Worm (Caenorhabditis elegans) whole organism, L4 larva: ENCODE data around the gene F45E1.2.

Experiments used
- R02D3.7 ChIP-seq: fragments of 150-350 bp; sonication (generic microtip); optimal IDR thresholded peaks from 3 replicates; lab custom pipeline; 2014; ENCODE audit warnings: missing biosample characterization, missing genetic modification characterization
- ceh-82 ChIP-seq: sonication (generic microtip); optimal IDR thresholded peaks from 2 replicates; lab custom pipeline; 2017; ENCODE audit warnings: missing biosample characterization, missing genetic modification characterization
- ces-1 ChIP-seq: fragments of 150-350 bp; sonication (generic microtip); optimal IDR thresholded peaks from 4 replicates; lab custom pipeline; 2014; ENCODE audit warnings: missing biosample characterization, missing genetic modification reagents, missing genetic modification characterization
- ctbp-1 ChIP-seq: fragments of 200-800 bp; sonication (Bioruptor generic); IDR thresholded peaks from 2 replicates; pipeline ENCODE4 v1.3.6; 2022; ENCODE audit warnings: missing genetic modification reagents, missing genetic modification characterization, missing compliant biosample characterization
- egl-27 ChIP-seq: sonication (generic microtip); optimal IDR thresholded peaks from 3 replicates; lab custom pipeline; 2017; ENCODE audit warnings: missing biosample characterization, missing genetic modification reagents, missing genetic modification characterization
- mxl-2 ChIP-seq: fragments of 200-800 bp; sonication (Bioruptor generic); conservative IDR thresholded peaks from 2 replicates; pipeline ENCODE4 v1.3.6; 2022; ENCODE audit warnings: missing genetic modification reagents, missing genetic modification characterization, missing compliant biosample characterization
- nhr-111 ChIP-seq: fragments of 200-800 bp; sonication (Bioruptor generic); optimal IDR thresholded peaks from 2 replicates; lab custom pipeline; 2018; ENCODE audit warnings: mild to moderate bottlenecking, missing genetic modification characterization, missing compliant biosample characterization
- nhr-25 ChIP-seq: sonication (generic microtip); optimal IDR thresholded peaks from 2 replicates; lab custom pipeline; 2017; ENCODE audit warnings: missing genetic modification characterization, mild to moderate bottlenecking, missing compliant biosample characterization, antibody characterized with exemption, moderate library complexity, borderline replicate concordance; ENCODE audit not compliant: insufficient read depth
- ztf-7 ChIP-seq: fragments of 150-350 bp; optimal IDR thresholded peaks from 2 replicates; lab custom pipeline; 2014; ENCODE audit warnings: missing biosample characterization, missing genetic modification characterization

ce11 chrX:7965449-7965848 lies 38.1 kb upstream of the F45E1.2 start:
- TF ChIP-seq mxl-2, result no peak
- no peak for TF ChIP-seq ces-1 (GFP tag; lab: Kevin White, UChicago)
- no peak for TF ChIP-seq R02D3.7 (tag; lab: Kevin White, UChicago)
- TF ChIP-seq egl-27 (tag; lab: Kevin White, UChicago), result no peak
- no peak for TF ChIP-seq ceh-82 (tag; lab: Kevin White, UChicago)
- no peak for TF ChIP-seq nhr-25
- TF ChIP-seq ztf-7 (tag; lab: Kevin White, UChicago), result no peak
- TF ChIP-seq ctbp-1 (GFP tag; lab: Robert Waterston, UW), result no peak
- TF ChIP-seq nhr-111 (GFP tag; lab: Kevin White, UChicago), result no peak
